Worm (Caenorhabditis elegans) whole organism, L1 larva: Measurements from ENCODE around the gene dct-15.
A peak's percentile ranks its signal among the peaks of the same experiment; 100 is the strongest.

Source experiments
- C04F5.9 ChIP-seq: sonication (generic microtip); optimal IDR thresholded peaks from 2 replicates; lab custom pipeline; 2016; ENCODE audit warnings: missing genetic modification characterization, missing compliant biosample characterization
- C16A3.4 ChIP-seq: fragments of 150-350 bp; optimal IDR thresholded peaks from 2 replicates; lab custom pipeline; 2014; ENCODE audit warnings: missing biosample characterization, missing genetic modification characterization
- F16B12.6 ChIP-seq: fragments of 150-350 bp; optimal IDR thresholded peaks from 2 replicates; lab custom pipeline; 2014; ENCODE audit warnings: missing biosample characterization, missing genetic modification characterization
- blmp-1 ChIP-seq: fragments of 150-350 bp; optimal IDR thresholded peaks from 2 replicates; lab custom pipeline; 2014; ENCODE audit warnings: missing biosample characterization, missing genetic modification characterization
- ceh-82 ChIP-seq, 3 experiments: fragments of 150-350 bp in 1 of 3; sonication (generic microtip) in 2 of 3; optimal IDR thresholded peaks; 2 replicates each; lab custom pipeline; 2014 to 2017; ENCODE audit warnings: missing biosample characterization in 3 of 3, missing genetic modification characterization in 3 of 3
- ceh-88 ChIP-seq: fragments of 200-800 bp; sonication (Bioruptor generic); IDR thresholded peaks from 2 replicates; pipeline ENCODE4 v1.3.6; 2022; ENCODE audit warnings: missing genetic modification characterization, missing compliant biosample characterization
- ces-1 ChIP-seq: fragments of 150-350 bp; optimal IDR thresholded peaks from 2 replicates; lab custom pipeline; 2014; ENCODE audit warnings: missing biosample characterization, missing genetic modification reagents, missing genetic modification characterization
- dpl-1 ChIP-seq, 3 experiments: fragments of 150-350 bp in 2 of 3; sonication (generic microtip) in 1 of 3; optimal IDR thresholded peaks; 2 replicates each; lab custom pipeline; 2014 to 2017; ENCODE audit warnings: missing biosample characterization in 3 of 3, missing genetic modification characterization in 3 of 3, missing genetic modification reagents in 3 of 3
- dsc-1 ChIP-seq: sonication (generic microtip); optimal IDR thresholded peaks from 2 replicates; lab custom pipeline; 2016; ENCODE audit warnings: mild to moderate bottlenecking, missing genetic modification characterization, missing compliant biosample characterization
- efl-1 ChIP-seq, 4 experiments: fragments of 150-350 bp; optimal IDR thresholded peaks in 3 of 4; peaks in 1 of 4; 1 replicate in 1 of 4; 2 replicates in 3 of 4; lab custom pipeline; 2014; ENCODE audit warnings: missing biosample characterization in 2 of 4, missing genetic modification characterization in 2 of 4, missing genetic modification reagents in 2 of 4
- efl-3 ChIP-seq: fragments of 200-800 bp; sonication (Bioruptor generic); optimal IDR thresholded peaks from 2 replicates; lab custom pipeline; 2018; ENCODE audit warnings: mild to moderate bottlenecking, missing genetic modification characterization, missing compliant biosample characterization
- egl-27 ChIP-seq, 2 experiments: fragments of 150-350 bp in 1 of 2; sonication (generic microtip); optimal IDR thresholded peaks; 3 replicates each; lab custom pipeline; 2017 to 2018; ENCODE audit warnings: missing biosample characterization in 2 of 2, missing genetic modification characterization in 2 of 2, missing genetic modification reagents in 2 of 2
- elt-3 ChIP-seq, 6 experiments: fragments of 150-350 bp in 1 of 6; sonication (generic microtip); optimal IDR thresholded peaks; 2 replicates each; lab custom pipeline; 2017 to 2018; ENCODE audit warnings: missing biosample characterization in 6 of 6, missing genetic modification characterization in 6 of 6, inconsistent platforms in 1 of 6
- fkh-4 ChIP-seq: sonication (generic microtip); optimal IDR thresholded peaks from 2 replicates; lab custom pipeline; 2016; ENCODE audit warnings: missing compliant biosample characterization, missing genetic modification characterization, borderline replicate concordance
- fkh-8 ChIP-seq: sonication (generic microtip); optimal IDR thresholded peaks from 2 replicates; lab custom pipeline; 2016; ENCODE audit warnings: mild to moderate bottlenecking, missing genetic modification characterization, missing compliant biosample characterization
- fos-1 ChIP-seq: fragments of 150-350 bp; optimal IDR thresholded peaks from 2 replicates; lab custom pipeline; 2014; ENCODE audit warnings: missing biosample characterization, missing genetic modification characterization
- grh-1 ChIP-seq: fragments of 200-800 bp; sonication (Bioruptor generic); IDR thresholded peaks from 2 replicates; pipeline ENCODE4 v1.3.6; 2022; ENCODE audit warnings: missing genetic modification reagents, missing genetic modification characterization, missing compliant biosample characterization
- irx-1 ChIP-seq: sonication (generic microtip); optimal IDR thresholded peaks from 2 replicates; lab custom pipeline; 2016; ENCODE audit warnings: missing genetic modification characterization, missing compliant biosample characterization
- isw-1 ChIP-seq: fragments of 200-800 bp; sonication (Bioruptor generic); IDR thresholded peaks from 2 replicates; pipeline ENCODE4 v1.3.6; 2022; ENCODE audit warnings: missing genetic modification characterization, missing compliant biosample characterization
- jun-1 ChIP-seq: fragments of 150-350 bp; optimal IDR thresholded peaks from 2 replicates; lab custom pipeline; 2014; ENCODE audit warnings: missing biosample characterization, missing genetic modification reagents, missing genetic modification characterization
- lin-13 ChIP-seq: fragments of 150-350 bp; optimal IDR thresholded peaks from 2 replicates; lab custom pipeline; 2014; ENCODE audit warnings: missing biosample characterization, missing genetic modification reagents, missing genetic modification characterization
- lin-15B ChIP-seq: fragments of 150-350 bp; sonication (generic microtip); optimal IDR thresholded peaks from 3 replicates; lab custom pipeline; 2014; ENCODE audit warnings: missing biosample characterization, missing genetic modification characterization
- lin-35 ChIP-seq, 2 experiments: fragments of 150-350 bp; optimal IDR thresholded peaks; 2 replicates each; lab custom pipeline; 2014; ENCODE audit warnings: missing biosample characterization in 2 of 2, missing genetic modification characterization in 2 of 2, missing genetic modification reagents in 2 of 2
- lir-3 ChIP-seq: sonication (generic microtip); optimal IDR thresholded peaks from 2 replicates; lab custom pipeline; 2016; ENCODE audit warnings: mild to moderate bottlenecking, missing genetic modification characterization, moderate library complexity, missing compliant biosample characterization; ENCODE audit not compliant: poor library complexity
- lsy-2 ChIP-seq, 2 experiments: fragments of 150-350 bp; optimal IDR thresholded peaks; 2 replicates each; lab custom pipeline; 2014; ENCODE audit warnings: missing biosample characterization in 2 of 2, missing genetic modification characterization in 2 of 2
- mep-1 ChIP-seq: fragments of 150-350 bp; optimal IDR thresholded peaks from 2 replicates; lab custom pipeline; 2014; ENCODE audit warnings: missing biosample characterization, missing genetic modification characterization
- nhr-20 ChIP-seq: sonication (generic microtip); optimal IDR thresholded peaks from 2 replicates; lab custom pipeline; 2016; ENCODE audit warnings: mild to moderate bottlenecking, missing genetic modification characterization, missing compliant biosample characterization
- nhr-47 ChIP-seq: sonication (generic microtip); optimal IDR thresholded peaks from 2 replicates; lab custom pipeline; 2016; ENCODE audit warnings: mild to moderate bottlenecking, missing genetic modification characterization, moderate library complexity, missing compliant biosample characterization
- nhr-71 ChIP-seq: sonication (generic microtip); optimal IDR thresholded peaks from 2 replicates; lab custom pipeline; 2016; ENCODE audit warnings: mild to moderate bottlenecking, missing genetic modification characterization, moderate library complexity, missing compliant biosample characterization
- nhr-76 ChIP-seq: sonication (generic microtip); optimal IDR thresholded peaks from 2 replicates; lab custom pipeline; 2017; ENCODE audit warnings: missing biosample characterization, missing genetic modification characterization
- nhr-77 ChIP-seq: fragments of 150-350 bp; optimal IDR thresholded peaks from 2 replicates; lab custom pipeline; 2014; ENCODE audit warnings: missing biosample characterization, missing genetic modification characterization
- nhr-85 ChIP-seq: sonication (generic microtip); peaks from one replicate; lab custom pipeline; 2016; ENCODE audit warnings: missing genetic modification characterization, inconsistent platforms, missing compliant biosample characterization
- nhr-90 ChIP-seq: sonication (generic microtip); optimal IDR thresholded peaks from 2 replicates; lab custom pipeline; 2016; ENCODE audit warnings: mild to moderate bottlenecking, missing genetic modification characterization, missing compliant biosample characterization; ENCODE audit not compliant: poor library complexity
- pax-3 ChIP-seq: fragments of 200-800 bp; sonication (Bioruptor generic); optimal IDR thresholded peaks from 2 replicates; lab custom pipeline; 2018; ENCODE audit warnings: mild to moderate bottlenecking, missing genetic modification characterization, moderate library complexity, missing compliant biosample characterization
- rnt-1 ChIP-seq: sonication (generic microtip); optimal IDR thresholded peaks from 2 replicates; lab custom pipeline; 2016; ENCODE audit warnings: mild to moderate bottlenecking, missing genetic modification characterization, moderate library complexity, missing compliant biosample characterization
- sox-4 ChIP-seq: sonication (generic microtip); optimal IDR thresholded peaks from 2 replicates; lab custom pipeline; 2016; ENCODE audit warnings: missing genetic modification characterization, missing compliant biosample characterization
- tlp-1 ChIP-seq: fragments of 150-350 bp; optimal IDR thresholded peaks from 2 replicates; lab custom pipeline; 2014; ENCODE audit warnings: missing biosample characterization, missing genetic modification characterization
- unc-98 ChIP-seq: fragments of 200-800 bp; sonication (Bioruptor generic); IDR thresholded peaks from 2 replicates; pipeline ENCODE4 v1.3.6; 2022; ENCODE audit warnings: missing genetic modification characterization, missing compliant biosample characterization
- vab-15 ChIP-seq: sonication (generic microtip); optimal IDR thresholded peaks from 2 replicates; lab custom pipeline; 2017; ENCODE audit warnings: missing genotype, mild to moderate bottlenecking, missing genetic modification characterization, missing compliant biosample characterization
- zip-4 ChIP-seq: fragments of 200-800 bp; sonication (Bioruptor generic); optimal IDR thresholded peaks from 2 replicates; lab custom pipeline; 2018; ENCODE audit warnings: mild to moderate bottlenecking, missing genetic modification characterization, moderate library complexity, missing compliant biosample characterization

Gene dct-15

ce11 chrIV:9810633-9811032 lies at the start of gene dct-15:
TSS of gene dct-15 (minus strand) at chrIV:9810733.
- TF ChIP-seq fkh-8 (peak; percentile 68), sox-4 (peak; percentile 31), nhr-71 (tag; lab: Kevin White, UChicago) (peak; percentile 31), nhr-47 (peak; percentile 26), efl-1 (optimal IDR thresholded peaks at IDR 0.05; lab: Kevin White, UChicago) (no peak), efl-1 (GFP tag; optimal IDR thresholded peaks at IDR 0.05 in 1 of 2; lab: Kevin White, UChicago) (no peak), dsc-1 (tag; lab: Kevin White, UChicago) (peak; percentile 71), ces-1 (no peak), tlp-1 (tag; lab: Kevin White, UChicago) (no peak)

DNA sequence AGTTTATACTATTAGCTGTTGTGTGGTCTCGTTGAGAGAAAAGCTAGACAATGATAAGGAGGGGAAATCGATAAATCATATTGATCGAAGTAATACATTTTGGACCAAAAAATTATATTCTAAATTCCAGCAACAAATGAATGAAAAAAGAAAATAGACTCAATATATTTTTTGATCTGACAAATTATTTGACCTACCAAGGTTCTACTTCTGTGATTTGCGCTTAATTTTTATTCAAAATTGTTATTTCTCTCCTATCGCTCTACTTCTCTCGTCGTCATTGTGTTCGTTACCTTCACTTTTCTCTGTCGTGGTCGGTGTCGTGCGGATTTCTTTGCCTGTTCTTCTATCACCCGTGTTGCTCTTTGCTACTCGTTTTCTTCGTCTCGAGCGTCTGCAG lies 48.4 kb upstream of the dct-15 start:
- no peak for TF ChIP-seq ces-1
- no peak for TF ChIP-seq fkh-4 (tag; lab: Kevin White, UChicago)
- TF ChIP-seq egl-27 (tag; optimal IDR thresholded peaks at IDR 0.05; lab: Kevin White, UChicago), result no peak
- TF ChIP-seq nhr-47, result no peak
- no peak for TF ChIP-seq isw-1 (GFP tag; lab: Robert Waterston, UW)
- no peak for TF ChIP-seq sox-4
- no peak for TF ChIP-seq grh-1 (GFP tag; lab: Robert Waterston, UW)
- no peak for TF ChIP-seq unc-98 (GFP tag; lab: Robert Waterston, UW)
- TF ChIP-seq jun-1 (tag; lab: Kevin White, UChicago), result no peak
- TF ChIP-seq ceh-88, result no peak
- no peak for TF ChIP-seq nhr-77 (tag; lab: Kevin White, UChicago)
- no peak for TF ChIP-seq C04F5.9 (tag; lab: Kevin White, UChicago)
- no peak for TF ChIP-seq irx-1 (tag; lab: Kevin White, UChicago)

DNA sequence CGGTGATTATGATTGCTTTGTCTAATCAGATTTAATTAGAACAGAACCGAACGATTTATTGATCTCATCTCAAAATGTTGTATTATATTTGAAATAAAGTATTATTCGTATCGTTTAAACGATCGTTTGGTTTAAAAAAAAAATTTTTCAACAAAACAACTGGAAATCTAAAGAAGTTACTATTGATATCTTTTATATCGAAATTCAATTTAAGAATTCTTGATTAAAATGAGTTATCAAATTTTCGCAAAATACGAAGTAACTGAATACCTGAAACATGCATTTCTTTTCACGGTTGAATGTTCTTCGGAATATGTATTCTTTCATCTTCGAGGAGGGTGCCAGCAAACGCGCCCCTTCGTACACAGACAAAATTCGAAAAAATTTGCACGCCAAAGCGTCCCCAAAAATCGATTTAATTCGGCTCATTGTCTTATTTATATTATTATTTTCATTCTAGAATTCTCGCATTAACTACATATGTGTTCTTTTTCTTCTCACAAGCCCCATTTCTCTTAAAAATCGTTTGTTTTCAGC lies 47.5 kb upstream of the dct-15 start, which contains the start of gene npp-1:
TSS of gene npp-1 (plus strand) at position 537 of the 537 bp plus-strand sequence.
- TF ChIP-seq pax-3 (tag; lab: Kevin White, UChicago), result no peak
- no peak for TF ChIP-seq grh-1 (GFP tag; lab: Robert Waterston, UW)
- peak; percentile 46 for TF ChIP-seq lir-3 (tag; lab: Kevin White, UChicago)
- TF ChIP-seq rnt-1 (tag; lab: Kevin White, UChicago), result peak; percentile 43
- TF ChIP-seq dpl-1 (GFP tag; optimal IDR thresholded peaks at IDR 0.05; lab: Kevin White, UChicago), result peak; percentile 49 to 69 (median 49)
- TF ChIP-seq ceh-82 (tag; optimal IDR thresholded peaks at IDR 0.05; lab: Kevin White, UChicago), result peak in 1 of 3 experiments; percentile 20
- TF ChIP-seq jun-1 (tag; lab: Kevin White, UChicago), result no peak
- TF ChIP-seq lin-15B (tag; lab: Kevin White, UChicago), result peak; percentile 37
- TF ChIP-seq isw-1 (GFP tag; lab: Robert Waterston, UW), result peak; percentile 10; the same call in 1 of the 2 replicates
- peak; percentile 35 for TF ChIP-seq lin-13 (GFP tag; lab: Kevin White, UChicago)
- no peak for TF ChIP-seq nhr-85 (tag; lab: Kevin White, UChicago)
- TF ChIP-seq nhr-76 (tag; lab: Kevin White, UChicago), result no peak
- no peak for TF ChIP-seq ces-1
- peak; percentile 17 for TF ChIP-seq nhr-90 (tag; lab: Kevin White, UChicago)
- TF ChIP-seq elt-3 (tag; optimal IDR thresholded peaks at IDR 0.05; lab: Kevin White, UChicago), result peak in 1 of 6 experiments; percentile 24
- TF ChIP-seq nhr-20 (tag; lab: Kevin White, UChicago), result peak; percentile 37
- no peak for TF ChIP-seq fkh-4 (tag; lab: Kevin White, UChicago)
- TF ChIP-seq zip-4, result no peak
- TF ChIP-seq lsy-2 (tag; optimal IDR thresholded peaks at IDR 0.05; lab: Kevin White, UChicago), result peak in 1 of 2 experiments; percentile 70
- no peak for TF ChIP-seq mep-1
- peak; percentile 9 for TF ChIP-seq F16B12.6 (tag; lab: Kevin White, UChicago)
- TF ChIP-seq nhr-47, result no peak
- TF ChIP-seq lin-35 (GFP tag; optimal IDR thresholded peaks at IDR 0.05; lab: Kevin White, UChicago), result peak; percentile 34 to 81
- peak; percentile 36 for TF ChIP-seq blmp-1 (tag; lab: Kevin White, UChicago)
- peak; percentile 62 to 72 for TF ChIP-seq efl-1 (optimal IDR thresholded peaks at IDR 0.05; lab: Kevin White, UChicago)
- TF ChIP-seq efl-1 (GFP tag; optimal IDR thresholded peaks at IDR 0.05 in 1 of 2; lab: Kevin White, UChicago), result peak; percentile 56 to 90
- no peak for TF ChIP-seq efl-3 (GFP tag; lab: Kevin White, UChicago)
- TF ChIP-seq vab-15 (tag; lab: Kevin White, UChicago), result no peak
- peak; percentile 79 for TF ChIP-seq C16A3.4
- TF ChIP-seq fos-1, result no peak
